Fruit fly (Drosophila melanogaster): Measurements from ENCODE around the gene Mnt.

Gene Mnt

dm6 chrX:3677156-3677846, 5.7 kb downstream of the Mnt start (continued):
- no peak for TF ChIP-seq Ets97D (GFP tag; optimal IDR thresholded peaks at IDR 0.05)
- TF ChIP-seq grn (GFP tag; optimal IDR thresholded peaks at IDR 0.05), result no peak
- no peak for TF ChIP-seq Jarid2 (GFP tag; optimal IDR thresholded peaks at IDR 0.05)
- no peak for TF ChIP-seq CrebB (tag; optimal IDR thresholded peaks at IDR 0.05)
- TF ChIP-seq tup (GFP tag; optimal IDR thresholded peaks at IDR 0.05), result no peak
- TF ChIP-seq Atf-2 (GFP tag; optimal IDR thresholded peaks at IDR 0.05), result no peak
- TF ChIP-seq lmd (GFP tag; IDR thresholded peaks at IDR 0.05), result no peak
- no peak for TF ChIP-seq pan (optimal IDR thresholded peaks at IDR 0.05)
- TF ChIP-seq pan (GFP tag; optimal IDR thresholded peaks at IDR 0.05 in 1 of 2, IDR thresholded peaks at IDR 0.05 in 1 of 2), result no peak
- TF ChIP-seq CG6765 (GFP tag; optimal IDR thresholded peaks at IDR 0.05), result no peak
- no peak for TF ChIP-seq wor (GFP tag; IDR thresholded peaks at IDR 0.05)
- no peak for TF ChIP-seq CG11247 (GFP tag; IDR thresholded peaks at IDR 0.05)
- no peak for TF ChIP-seq Sox102F (GFP tag; optimal IDR thresholded peaks at IDR 0.05)
- TF ChIP-seq CG33213 (GFP tag; optimal IDR thresholded peaks at IDR 0.05), result no peak
- no peak for TF ChIP-seq CG9215 (GFP tag; IDR thresholded peaks at IDR 0.05)
- no peak for TF ChIP-seq Lim3 (GFP tag; IDR thresholded peaks at IDR 0.05)
- no peak for TF ChIP-seq hbn (GFP tag; IDR thresholded peaks at IDR 0.05; ENCODE audit: partially characterized antibody)
- TF ChIP-seq esg (GFP tag; conservative IDR thresholded peaks at IDR 0.05), result no peak
- TF ChIP-seq CG10274 (GFP tag; optimal IDR thresholded peaks at IDR 0.05), result no peak
- TF ChIP-seq ewg (GFP tag; optimal IDR thresholded peaks at IDR 0.05), result no peak
- no peak for TF ChIP-seq Sry-δ (GFP tag; optimal IDR thresholded peaks at IDR 0.05)
- no peak for TF ChIP-seq lilli (GFP tag; optimal IDR thresholded peaks at IDR 0.05)
- no peak for TF ChIP-seq HLHmδ (GFP tag; optimal IDR thresholded peaks at IDR 0.05)
- TF ChIP-seq Hsf (GFP tag; optimal IDR thresholded peaks at IDR 0.05), result no peak
- TF ChIP-seq NC2β (GFP tag; optimal IDR thresholded peaks at IDR 0.05), result no peak
- TF ChIP-seq BtbVII (GFP tag; optimal IDR thresholded peaks at IDR 0.05), result no peak
- TF ChIP-seq Chrac-16 (GFP tag; optimal IDR thresholded peaks at IDR 0.05), result no peak
- TF ChIP-seq crol (GFP tag; IDR thresholded peaks at IDR 0.05), result peak; percentile 98
- no peak for TF ChIP-seq CG2202 (tag; optimal IDR thresholded peaks at IDR 0.05)
- no peak for TF ChIP-seq stwl (tag; optimal IDR thresholded peaks at IDR 0.05)
- no peak for TF ChIP-seq CG17385 (GFP tag; optimal IDR thresholded peaks at IDR 0.05)
- no peak for TF ChIP-seq CG2889 (GFP tag; IDR thresholded peaks at IDR 0.05)
- TF ChIP-seq CG7357 (GFP tag; IDR thresholded peaks at IDR 0.05), result no peak
- TF ChIP-seq CG7556 (GFP tag; optimal IDR thresholded peaks at IDR 0.05), result no peak
- no peak for TF ChIP-seq Sox100B (GFP tag; optimal IDR thresholded peaks at IDR 0.05)
- TF ChIP-seq eyg (GFP tag; optimal IDR thresholded peaks at IDR 0.05), result no peak
- TF ChIP-seq CG9817 (tag; optimal IDR thresholded peaks at IDR 0.05), result no peak
- no peak for TF ChIP-seq Vsx1 (GFP tag; optimal IDR thresholded peaks at IDR 0.05)
- TF ChIP-seq pum (GFP tag; optimal IDR thresholded peaks at IDR 0.05), result no peak
- TF ChIP-seq CG2120 (GFP tag; optimal IDR thresholded peaks at IDR 0.05), result no peak
- TF ChIP-seq ind (GFP tag; optimal IDR thresholded peaks at IDR 0.05), result no peak
- TF ChIP-seq Dp (GFP tag; optimal IDR thresholded peaks at IDR 0.05), result no peak
- no peak for TF ChIP-seq ato (GFP tag; IDR thresholded peaks at IDR 0.05; ENCODE audit: partially characterized antibody)
- TF ChIP-seq CkIIα-i1 (GFP tag; IDR thresholded peaks at IDR 0.05), result no peak
- no peak for TF ChIP-seq CG16815 (GFP tag; optimal IDR thresholded peaks at IDR 0.05)
- TF ChIP-seq Lhr (GFP tag; optimal IDR thresholded peaks at IDR 0.05), result no peak
- TF ChIP-seq chn (GFP tag; optimal IDR thresholded peaks at IDR 0.05), result peak; percentile 42
- 0 out of 3 replicates have a peak, but pooled peaks have one; percentile 35 for TF ChIP-seq zen2 (GFP tag; IDR thresholded peaks at IDR 0.05; ENCODE audit: partially characterized antibody)
- TF ChIP-seq Oli (tag; optimal IDR thresholded peaks at IDR 0.05), result no peak
- peak; percentile 59; the same call in 2 of the 3 replicates for TF ChIP-seq ci (GFP tag; IDR thresholded peaks at IDR 0.05)
- TF ChIP-seq Mrtf (GFP tag; IDR thresholded peaks at IDR 0.05), result no peak
